Worm (Caenorhabditis elegans) whole organism, young adult: ENCODE results near the gene act-3.

Experiments used
- B0336.3 ChIP-seq: fragments of 200-800 bp; sonication (Bioruptor generic); IDR thresholded peaks from 2 replicates; pipeline ENCODE4 v1.3.6; 2022; ENCODE audit warnings: missing genetic modification characterization, missing compliant biosample characterization
- C06A6.2 ChIP-seq: fragments of 200-800 bp; sonication (Bioruptor generic); conservative IDR thresholded peaks from 2 replicates; pipeline ENCODE4 v1.3.6; 2022; ENCODE audit warnings: missing genetic modification characterization, missing compliant biosample characterization
- D2030.7 ChIP-seq: fragments of 200-800 bp; sonication (Bioruptor generic); IDR thresholded peaks from 2 replicates; pipeline ENCODE4 v1.3.6; 2022; ENCODE audit warnings: missing genetic modification reagents, missing genetic modification characterization, missing compliant biosample characterization
- F22D6.2 ChIP-seq: sonication (generic microtip); optimal IDR thresholded peaks from 2 replicates; lab custom pipeline; 2016; ENCODE audit warnings: mild to moderate bottlenecking, missing genetic modification characterization, missing compliant biosample characterization
- F23B12.7 ChIP-seq: sonication (generic microtip); optimal IDR thresholded peaks from 2 replicates; lab custom pipeline; 2017; ENCODE audit warnings: missing genetic modification characterization, mild to moderate bottlenecking, missing compliant biosample characterization, antibody characterized with exemption, moderate library complexity; ENCODE audit not compliant: insufficient read depth
- F33H1.4 ChIP-seq: fragments of 200-800 bp; sonication (Bioruptor generic); IDR thresholded peaks from 2 replicates; pipeline ENCODE4 v1.3.6; 2022; ENCODE audit warnings: missing genetic modification reagents, missing genetic modification characterization, missing compliant biosample characterization
- F39B2.1 ChIP-seq: fragments of 200-800 bp; sonication (Bioruptor generic); IDR thresholded peaks from 2 replicates; pipeline ENCODE4 v1.3.6; 2022; ENCODE audit warnings: missing genetic modification reagents, missing genetic modification characterization, missing compliant biosample characterization
- Y53F4B.3 ChIP-seq: fragments of 200-800 bp; sonication (Bioruptor generic); IDR thresholded peaks from 2 replicates; pipeline ENCODE4 v1.3.6; 2022; ENCODE audit warnings: missing genetic modification reagents, missing genetic modification characterization, missing compliant biosample characterization
- Y67H2A.10 ChIP-seq: fragments of 200-800 bp; sonication (Bioruptor generic); conservative IDR thresholded peaks from 2 replicates; pipeline ENCODE4 v1.3.6; 2022; ENCODE audit warnings: missing genetic modification reagents, missing genetic modification characterization, missing compliant biosample characterization
- Y95B8A.8 ChIP-seq: fragments of 200-800 bp; sonication (Bioruptor generic); IDR thresholded peaks from 2 replicates; pipeline ENCODE4 v1.3.6; 2022; ENCODE audit warnings: missing genetic modification reagents, missing genetic modification characterization, missing compliant biosample characterization
- athp-1 ChIP-seq: sonication (generic microtip); optimal IDR thresholded peaks from 2 replicates; lab custom pipeline; 2017; ENCODE audit warnings: mild to moderate bottlenecking, missing genetic modification characterization, missing compliant biosample characterization
- attf-3 ChIP-seq: fragments of 200-800 bp; sonication (Bioruptor generic); conservative IDR thresholded peaks from 2 replicates; pipeline ENCODE4 v1.3.6; 2022; ENCODE audit warnings: missing genetic modification reagents, missing genetic modification characterization, missing compliant biosample characterization
- attf-5 ChIP-seq: fragments of 200-800 bp; sonication (Bioruptor generic); optimal IDR thresholded peaks from 2 replicates; lab custom pipeline; 2018; ENCODE audit warnings: mild to moderate bottlenecking, missing genetic modification characterization, missing compliant biosample characterization
- attf-6 ChIP-seq: fragments of 200-800 bp; sonication (Bioruptor generic); IDR thresholded peaks from 2 replicates; pipeline ENCODE4 v1.3.6; 2022; ENCODE audit warnings: missing genetic modification reagents, missing genetic modification characterization, missing compliant biosample characterization
- bed-2 ChIP-seq: fragments of 200-800 bp; sonication (Bioruptor generic); IDR thresholded peaks from 2 replicates; pipeline ENCODE4 v1.3.6; 2022; ENCODE audit warnings: missing genetic modification reagents, missing genetic modification characterization, missing compliant biosample characterization
- cebp-1 ChIP-seq, 2 experiments: fragments of 200-800 bp in 1 of 2; sonication (Bioruptor generic) in 1 of 2; sonication (generic microtip) in 1 of 2; IDR thresholded peaks in 1 of 2; optimal IDR thresholded peaks in 1 of 2; 2 replicates each; pipeline versions ENCODE4 v1.3.6 to Lab custom; 2017 to 2022; ENCODE audit warnings: missing compliant biosample characterization in 2 of 2, missing genetic modification characterization in 2 of 2, mild to moderate bottlenecking in 1 of 2, missing genetic modification reagents in 1 of 2, moderate library complexity in 1 of 2
- cebp-2 ChIP-seq: fragments of 200-800 bp; sonication (Bioruptor generic); IDR thresholded peaks from 2 replicates; pipeline ENCODE4 v1.3.6; 2022; ENCODE audit warnings: missing genetic modification characterization, missing compliant biosample characterization
- ceh-100 ChIP-seq: fragments of 200-800 bp; sonication (Bioruptor generic); IDR thresholded peaks from 2 replicates; pipeline ENCODE4 v1.3.6; 2022; ENCODE audit warnings: missing genetic modification reagents, missing genetic modification characterization, missing compliant biosample characterization
- ceh-27 ChIP-seq: fragments of 200-800 bp; sonication (Bioruptor generic); optimal IDR thresholded peaks from 2 replicates; lab custom pipeline; 2018; ENCODE audit warnings: mild to moderate bottlenecking, missing genetic modification characterization, moderate library complexity, missing compliant biosample characterization
- ceh-58 ChIP-seq: fragments of 200-800 bp; sonication (Bioruptor generic); IDR thresholded peaks from 2 replicates; pipeline ENCODE4 v1.3.6; 2022; ENCODE audit warnings: missing genetic modification characterization, missing compliant biosample characterization
- dox-1 ChIP-seq: fragments of 200-800 bp; sonication (Bioruptor generic); IDR thresholded peaks from 2 replicates; pipeline ENCODE4 v1.3.6; 2022; ENCODE audit warnings: missing genetic modification reagents, missing genetic modification characterization, missing compliant biosample characterization
- dpff-1 ChIP-seq: sonication (generic microtip); optimal IDR thresholded peaks from 2 replicates; lab custom pipeline; 2017; ENCODE audit warnings: mild to moderate bottlenecking, missing genetic modification characterization, missing compliant biosample characterization
- efl-1 ChIP-seq: fragments of 150-350 bp; optimal IDR thresholded peaks from 2 replicates; lab custom pipeline; 2014; ENCODE audit warnings: missing biosample characterization, missing genetic modification reagents, missing genetic modification characterization
- ekl-4 ChIP-seq: fragments of 200-800 bp; sonication (Bioruptor generic); IDR thresholded peaks from 2 replicates; pipeline ENCODE4 v1.3.6; 2022; ENCODE audit warnings: missing genetic modification reagents, missing genetic modification characterization, missing compliant biosample characterization
- ets-4 ChIP-seq: fragments of 200-800 bp; sonication (Bioruptor generic); optimal IDR thresholded peaks from 2 replicates; lab custom pipeline; 2018; ENCODE audit warnings: mild to moderate bottlenecking, missing genetic modification characterization, missing compliant biosample characterization
- him-1 ChIP-seq: sonication (generic microtip); optimal IDR thresholded peaks from 2 replicates; lab custom pipeline; 2016; ENCODE audit warnings: missing genotype, missing genetic modification reagents, missing genetic modification characterization, missing compliant biosample characterization
- hlh-12 ChIP-seq: sonication (generic microtip); optimal IDR thresholded peaks from 2 replicates; lab custom pipeline; 2016; ENCODE audit warnings: missing genetic modification characterization, missing compliant biosample characterization
- hrde-1 ChIP-seq: sonication (generic microtip); optimal IDR thresholded peaks from 2 replicates; lab custom pipeline; 2016; ENCODE audit warnings: missing genetic modification characterization, mild to moderate bottlenecking, missing compliant biosample characterization, moderate library complexity, missing genotype, missing genetic modification reagents, borderline replicate concordance
- hsf-1 ChIP-seq: fragments of 200-800 bp; sonication (Bioruptor generic); IDR thresholded peaks from 2 replicates; pipeline ENCODE4 v1.3.6; 2022; ENCODE audit warnings: missing genetic modification reagents, missing genetic modification characterization, missing compliant biosample characterization
- let-526 ChIP-seq: fragments of 200-800 bp; sonication (Bioruptor generic); IDR thresholded peaks from 2 replicates; pipeline ENCODE4 v1.3.6; 2022; ENCODE audit warnings: missing genetic modification reagents, missing genetic modification characterization, missing compliant biosample characterization
- let-607 ChIP-seq, 2 experiments: fragments of 200-800 bp in 1 of 2; sonication (Bioruptor generic) in 1 of 2; sonication (generic microtip) in 1 of 2; optimal IDR thresholded peaks; 2 replicates each; lab custom pipeline; 2016 to 2018; ENCODE audit warnings: mild to moderate bottlenecking in 2 of 2, missing compliant biosample characterization in 2 of 2, missing genetic modification characterization in 2 of 2, moderate library complexity in 2 of 2, missing genotype in 1 of 2
- lin-35 ChIP-seq, 3 experiments: fragments of 150-350 bp in 2 of 3; sonication (generic microtip) in 1 of 3; optimal IDR thresholded peaks; 2 replicates each; lab custom pipeline; 2014 to 2018; ENCODE audit warnings: missing biosample characterization in 3 of 3, missing genetic modification characterization in 3 of 3, missing genetic modification reagents in 3 of 3
- lin-40 ChIP-seq: sonication (generic microtip); optimal IDR thresholded peaks from 2 replicates; lab custom pipeline; 2016; ENCODE audit warnings: missing genetic modification characterization, mild to moderate bottlenecking, missing compliant biosample characterization, missing genotype, missing genetic modification reagents
- lsy-27 ChIP-seq: sonication (generic microtip); optimal IDR thresholded peaks from 2 replicates; lab custom pipeline; 2017; ENCODE audit warnings: missing genetic modification characterization, mild to moderate bottlenecking, missing compliant biosample characterization, antibody characterized with exemption, missing genotype, borderline replicate concordance; ENCODE audit not compliant: insufficient read depth
- madf-8 ChIP-seq: fragments of 200-800 bp; sonication (Bioruptor generic); conservative IDR thresholded peaks from 2 replicates; pipeline ENCODE4 v1.3.6; 2022; ENCODE audit warnings: missing genetic modification reagents, missing genetic modification characterization, missing compliant biosample characterization
- mes-4 ChIP-seq: sonication (generic microtip); optimal IDR thresholded peaks from 2 replicates; lab custom pipeline; 2016; ENCODE audit warnings: missing genotype, missing genetic modification characterization, missing compliant biosample characterization
- nfya-1 ChIP-seq: sonication (generic microtip); optimal IDR thresholded peaks from 2 replicates; lab custom pipeline; 2017; ENCODE audit warnings: antibody characterized with exemption, missing compliant biosample characterization, missing genetic modification characterization, borderline replicate concordance; ENCODE audit not compliant: insufficient read depth
- pbrm-1 ChIP-seq: fragments of 200-800 bp; sonication (Bioruptor generic); IDR thresholded peaks from 2 replicates; pipeline ENCODE4 v1.3.6; 2022; ENCODE audit warnings: missing genetic modification reagents, missing genetic modification characterization, missing compliant biosample characterization
- repo-1 ChIP-seq: sonication (generic microtip); optimal IDR thresholded peaks from 2 replicates; lab custom pipeline; 2017; ENCODE audit warnings: mild to moderate bottlenecking, missing genetic modification characterization, missing compliant biosample characterization
- rpc-1 ChIP-seq, 2 experiments: fragments of 150-350 bp in 1 of 2; sonication (generic microtip) in 1 of 2; optimal IDR thresholded peaks; 2 replicates each; lab custom pipeline; 2014 to 2018; ENCODE audit warnings: missing biosample characterization in 1 of 2, missing genetic modification characterization in 1 of 2, missing genetic modification reagents in 1 of 2, missing genotype in 1 of 2
- tbp1 ChIP-seq: fragments of 200-800 bp; sonication (Bioruptor generic); optimal IDR thresholded peaks from 2 replicates; lab custom pipeline; 2018; ENCODE audit warnings: mild to moderate bottlenecking, missing genetic modification characterization, missing compliant biosample characterization
- unc-130 ChIP-seq: sonication (generic microtip); optimal IDR thresholded peaks from 2 replicates; lab custom pipeline; 2016; ENCODE audit warnings: missing genetic modification reagents, missing genetic modification characterization, missing compliant biosample characterization
- ztf-28 ChIP-seq: fragments of 200-800 bp; sonication (Bioruptor generic); IDR thresholded peaks from 2 replicates; pipeline ENCODE4 v1.3.6; 2022; ENCODE audit warnings: missing genetic modification reagents, missing genetic modification characterization, missing compliant biosample characterization

The act-3 gene

ce11 chrV:11033241-11033640 is 41.1 kb downstream of the act-3 start:
- TF ChIP-seq ekl-4 (GFP tag; lab: Robert Waterston, UW) (no peak), repo-1 (no peak), madf-8 (GFP tag; lab: Robert Waterston, UW) (no peak), dpff-1 (tag; lab: Kevin White, UChicago) (no peak), C06A6.2 (no peak), dox-1 (GFP tag; lab: Robert Waterston, UW) (no peak)

ce11 chrV:11030675-11031074 is 43.6 kb downstream of the act-3 start:
- TF ChIP-seq pbrm-1 (GFP tag; lab: Robert Waterston, UW) (no peak), let-526 (GFP tag; lab: Robert Waterston, UW) (no peak), F39B2.1 (no peak), cebp-1 (GFP tag; IDR thresholded peaks at IDR 0.05; lab: Robert Waterston, UW) (no peak), cebp-1 (tag; optimal IDR thresholded peaks at IDR 0.05; lab: Kevin White, UChicago) (no peak), F23B12.7 (tag; lab: Kevin White, UChicago) (no peak), bed-2 (GFP tag; lab: Robert Waterston, UW) (no peak), lin-40 (tag; lab: Kevin White, UChicago) (no peak), mes-4 (no peak), let-607 (tag; optimal IDR thresholded peaks at IDR 0.05; lab: Kevin White, UChicago) (no peak), hrde-1 (tag; lab: Kevin White, UChicago) (no peak), ceh-27 (GFP tag; lab: Kevin White, UChicago) (no peak)
- TF ChIP-seq, all 124 proteins: peak for 0

- no peak for TF ChIP-seq athp-1
- TF ChIP-seq let-607 (tag; optimal IDR thresholded peaks at IDR 0.05; lab: Kevin White, UChicago) = peak in 1 of 2 experiments; percentile 7
- no peak for TF ChIP-seq nfya-1 (tag; lab: Kevin White, UChicago)
- no peak for TF ChIP-seq F22D6.2
- peak; percentile 44 for TF ChIP-seq unc-130 (GFP tag; lab: Kevin White, UChicago)
- TF ChIP-seq attf-5 (GFP tag; lab: Kevin White, UChicago) = peak; percentile 5
- TF ChIP-seq lsy-27 (tag; lab: Kevin White, UChicago) = no peak
- TF ChIP-seq hlh-12 (tag; lab: Kevin White, UChicago) = no peak
- TF ChIP-seq F33H1.4 (GFP tag; lab: Robert Waterston, UW) = peak; percentile 43; the same call in 1 of the 2 replicates
- TF ChIP-seq efl-1 = peak; percentile 72
- no peak for TF ChIP-seq ets-4 (GFP tag; lab: Kevin White, UChicago)
- peak; percentile 41; the same call in 1 of the 2 replicates for TF ChIP-seq D2030.7 (GFP tag; lab: Robert Waterston, UW)
- no peak for TF ChIP-seq cebp-1 (GFP tag; IDR thresholded peaks at IDR 0.05; lab: Robert Waterston, UW)
- peak; percentile 23 for TF ChIP-seq cebp-1 (tag; optimal IDR thresholded peaks at IDR 0.05; lab: Kevin White, UChicago)
- peak; percentile 51 for TF ChIP-seq madf-8 (GFP tag; lab: Robert Waterston, UW)
- TF ChIP-seq attf-6 = no peak
- TF ChIP-seq lin-35 (GFP tag; optimal IDR thresholded peaks at IDR 0.05; lab: Kevin White, UChicago) = peak in 1 of 3 experiments; percentile 72
- no peak for TF ChIP-seq C06A6.2
- TF ChIP-seq hsf-1 (GFP tag; lab: Robert Waterston, UW) = no peak
- no peak; the same call in 1 of the 2 replicates for TF ChIP-seq ztf-28 (GFP tag; lab: Robert Waterston, UW)
- peak; percentile 53 for TF ChIP-seq ceh-100
- TF ChIP-seq rpc-1 (optimal IDR thresholded peaks at IDR 0.05; lab: Kevin White, UChicago) = no peak
- no peak for TF ChIP-seq rpc-1 (tag; optimal IDR thresholded peaks at IDR 0.05; lab: Kevin White, UChicago)
- TF ChIP-seq B0336.3 = no peak
- no peak for TF ChIP-seq him-1 (tag; lab: Kevin White, UChicago)
- no peak for TF ChIP-seq Y95B8A.8 (GFP tag; lab: Robert Waterston, UW)
- TF ChIP-seq Y53F4B.3 (GFP tag; lab: Robert Waterston, UW) = no peak
- TF ChIP-seq attf-3 = no peak
- TF ChIP-seq tbp1 (GFP tag; lab: Kevin White, UChicago) = no peak
- TF ChIP-seq hrde-1 (tag; lab: Kevin White, UChicago) = no peak
- no peak for TF ChIP-seq cebp-2 (GFP tag; lab: Robert Waterston, UW)
- TF ChIP-seq ceh-58 = no peak
- TF ChIP-seq Y67H2A.10 (GFP tag; lab: Robert Waterston, UW) = no peak
Observed at ce11 chrV:11029309-11029708, 45.0 kb downstream of the act-3 start.
